Worm (Caenorhabditis elegans) whole organism, L1 larva: Measurements from ENCODE around the gene reps-1.

Experiments used
- C04F5.9 ChIP-seq: sonication (generic microtip); optimal IDR thresholded peaks from 2 replicates; lab custom pipeline; 2016; ENCODE audit warnings: missing genetic modification characterization, missing compliant biosample characterization
- Y116A8C.19 ChIP-seq: sonication (generic microtip); optimal IDR thresholded peaks from 2 replicates; lab custom pipeline; 2016; ENCODE audit warnings: missing compliant biosample characterization, missing genetic modification characterization, borderline replicate concordance
- aha-1 ChIP-seq: fragments of 150-350 bp; optimal IDR thresholded peaks from 2 replicates; lab custom pipeline; 2014; ENCODE audit warnings: missing biosample characterization, missing genetic modification characterization
- ama-1 ChIP-seq: fragments of 150-350 bp; optimal IDR thresholded peaks from 2 replicates; lab custom pipeline; 2014
- blmp-1 ChIP-seq: fragments of 150-350 bp; optimal IDR thresholded peaks from 2 replicates; lab custom pipeline; 2014; ENCODE audit warnings: missing biosample characterization, missing genetic modification characterization
- ceh-63 ChIP-seq: fragments of 200-800 bp; sonication (Bioruptor generic); optimal IDR thresholded peaks from 2 replicates; lab custom pipeline; 2018; ENCODE audit warnings: mild to moderate bottlenecking, missing genetic modification characterization, missing compliant biosample characterization
- ceh-90 ChIP-seq: sonication (generic microtip); optimal IDR thresholded peaks from 2 replicates; lab custom pipeline; 2016; ENCODE audit warnings: missing genetic modification characterization, missing compliant biosample characterization
- ces-1 ChIP-seq: fragments of 150-350 bp; optimal IDR thresholded peaks from 2 replicates; lab custom pipeline; 2014; ENCODE audit warnings: missing biosample characterization, missing genetic modification reagents, missing genetic modification characterization
- efl-1 ChIP-seq, 4 experiments: fragments of 150-350 bp; optimal IDR thresholded peaks in 3 of 4; peaks in 1 of 4; 1 replicate in 1 of 4; 2 replicates in 3 of 4; lab custom pipeline; 2014; ENCODE audit warnings: missing biosample characterization in 2 of 4, missing genetic modification characterization in 2 of 4, missing genetic modification reagents in 2 of 4
- egl-13 ChIP-seq: sonication (generic microtip); optimal IDR thresholded peaks from 2 replicates; lab custom pipeline; 2016; ENCODE audit warnings: missing genotype, missing genetic modification reagents, missing genetic modification characterization, missing compliant biosample characterization
- egl-27 ChIP-seq, 2 experiments: fragments of 150-350 bp in 1 of 2; sonication (generic microtip); optimal IDR thresholded peaks; 3 replicates each; lab custom pipeline; 2017 to 2018; ENCODE audit warnings: missing biosample characterization in 2 of 2, missing genetic modification characterization in 2 of 2, missing genetic modification reagents in 2 of 2
- elt-2 ChIP-seq: sonication (generic microtip); optimal IDR thresholded peaks from 2 replicates; lab custom pipeline; 2016; ENCODE audit warnings: missing genetic modification characterization, mild to moderate bottlenecking, inconsistent platforms, missing compliant biosample characterization, missing genetic modification reagents
- ets-5 ChIP-seq: fragments of 200-800 bp; sonication (Bioruptor generic); IDR thresholded peaks from 2 replicates; pipeline ENCODE4 v1.3.6; 2022; ENCODE audit warnings: missing genetic modification characterization, missing compliant biosample characterization
- fkh-10 ChIP-seq: sonication (generic microtip); optimal IDR thresholded peaks from 2 replicates; lab custom pipeline; 2017; ENCODE audit warnings: missing biosample characterization, missing genetic modification reagents, missing genetic modification characterization
- hlh-17 ChIP-seq: fragments of 200-800 bp; sonication (Bioruptor generic); optimal IDR thresholded peaks from 2 replicates; lab custom pipeline; 2018; ENCODE audit warnings: missing genetic modification characterization, mild to moderate bottlenecking, missing compliant biosample characterization, moderate library complexity, borderline replicate concordance
- hlh-4 ChIP-seq: sonication (generic microtip); optimal IDR thresholded peaks from 2 replicates; lab custom pipeline; 2016; ENCODE audit warnings: mild to moderate bottlenecking, missing genetic modification characterization, missing compliant biosample characterization
- hpl-2 ChIP-seq: fragments of 150-350 bp; optimal IDR thresholded peaks from 2 replicates; lab custom pipeline; 2014; ENCODE audit warnings: missing biosample characterization, missing genetic modification reagents, missing genetic modification characterization
- irx-1 ChIP-seq: sonication (generic microtip); optimal IDR thresholded peaks from 2 replicates; lab custom pipeline; 2016; ENCODE audit warnings: missing genetic modification characterization, missing compliant biosample characterization
- jun-1 ChIP-seq: fragments of 150-350 bp; optimal IDR thresholded peaks from 2 replicates; lab custom pipeline; 2014; ENCODE audit warnings: missing biosample characterization, missing genetic modification reagents, missing genetic modification characterization
- lin-13 ChIP-seq: fragments of 150-350 bp; optimal IDR thresholded peaks from 2 replicates; lab custom pipeline; 2014; ENCODE audit warnings: missing biosample characterization, missing genetic modification reagents, missing genetic modification characterization
- lin-35 ChIP-seq, 2 experiments: fragments of 150-350 bp; optimal IDR thresholded peaks; 2 replicates each; lab custom pipeline; 2014; ENCODE audit warnings: missing biosample characterization in 2 of 2, missing genetic modification characterization in 2 of 2, missing genetic modification reagents in 2 of 2
- lin-39 ChIP-seq: fragments of 150-350 bp; optimal IDR thresholded peaks from 2 replicates; lab custom pipeline; 2014; ENCODE audit warnings: missing biosample characterization, missing genetic modification reagents, missing genetic modification characterization
- lir-3 ChIP-seq: sonication (generic microtip); optimal IDR thresholded peaks from 2 replicates; lab custom pipeline; 2016; ENCODE audit warnings: mild to moderate bottlenecking, missing genetic modification characterization, moderate library complexity, missing compliant biosample characterization; ENCODE audit not compliant: poor library complexity
- mef-2 ChIP-seq: fragments of 150-350 bp; optimal IDR thresholded peaks from 2 replicates; lab custom pipeline; 2014; ENCODE audit warnings: missing biosample characterization, missing genetic modification characterization
- nhr-12 ChIP-seq: sonication (generic microtip); optimal IDR thresholded peaks from 2 replicates; lab custom pipeline; 2017; ENCODE audit warnings: missing biosample characterization, missing genetic modification characterization
- nhr-19 ChIP-seq: fragments of 200-800 bp; sonication (Bioruptor generic); conservative IDR thresholded peaks from 2 replicates; pipeline ENCODE4 v1.3.6; 2022; ENCODE audit warnings: missing genetic modification characterization, missing compliant biosample characterization
- nhr-20 ChIP-seq: sonication (generic microtip); optimal IDR thresholded peaks from 2 replicates; lab custom pipeline; 2016; ENCODE audit warnings: mild to moderate bottlenecking, missing genetic modification characterization, missing compliant biosample characterization
- nhr-237 ChIP-seq: fragments of 150-350 bp; optimal IDR thresholded peaks from 2 replicates; lab custom pipeline; 2014; ENCODE audit warnings: missing biosample characterization, missing genetic modification characterization
- nhr-28 ChIP-seq: fragments of 150-350 bp; optimal IDR thresholded peaks from 2 replicates; lab custom pipeline; 2014; ENCODE audit warnings: missing biosample characterization, missing genetic modification characterization
- nhr-71 ChIP-seq: sonication (generic microtip); optimal IDR thresholded peaks from 2 replicates; lab custom pipeline; 2016; ENCODE audit warnings: mild to moderate bottlenecking, missing genetic modification characterization, moderate library complexity, missing compliant biosample characterization
- nhr-90 ChIP-seq: sonication (generic microtip); optimal IDR thresholded peaks from 2 replicates; lab custom pipeline; 2016; ENCODE audit warnings: mild to moderate bottlenecking, missing genetic modification characterization, missing compliant biosample characterization; ENCODE audit not compliant: poor library complexity
- pax-3 ChIP-seq: fragments of 200-800 bp; sonication (Bioruptor generic); optimal IDR thresholded peaks from 2 replicates; lab custom pipeline; 2018; ENCODE audit warnings: mild to moderate bottlenecking, missing genetic modification characterization, moderate library complexity, missing compliant biosample characterization
- pqm-1 ChIP-seq: sonication (generic microtip); optimal IDR thresholded peaks from 3 replicates; lab custom pipeline; 2017; ENCODE audit warnings: missing biosample characterization, missing genetic modification characterization
- snpc-4 ChIP-seq: fragments of 150-350 bp; optimal IDR thresholded peaks from 2 replicates; lab custom pipeline; 2014; ENCODE audit warnings: missing biosample characterization, missing genetic modification characterization
- snu-23 ChIP-seq: sonication (generic microtip); optimal IDR thresholded peaks from 2 replicates; lab custom pipeline; 2016; ENCODE audit warnings: missing genetic modification characterization, missing compliant biosample characterization
- sox-4 ChIP-seq: sonication (generic microtip); optimal IDR thresholded peaks from 2 replicates; lab custom pipeline; 2016; ENCODE audit warnings: missing genetic modification characterization, missing compliant biosample characterization
- sptf-1 ChIP-seq: fragments of 150-350 bp; optimal IDR thresholded peaks from 2 replicates; lab custom pipeline; 2014; ENCODE audit warnings: missing biosample characterization, missing genetic modification characterization
- swsn-7 ChIP-seq: sonication (generic microtip); optimal IDR thresholded peaks from 2 replicates; lab custom pipeline; 2016; ENCODE audit warnings: missing genetic modification characterization, missing compliant biosample characterization
- tlp-1 ChIP-seq: fragments of 150-350 bp; optimal IDR thresholded peaks from 2 replicates; lab custom pipeline; 2014; ENCODE audit warnings: missing biosample characterization, missing genetic modification characterization
- unc-130 ChIP-seq: fragments of 150-350 bp; optimal IDR thresholded peaks from 2 replicates; lab custom pipeline; 2017; ENCODE audit warnings: missing biosample characterization, missing genetic modification characterization, inconsistent platforms
- unc-98 ChIP-seq: fragments of 200-800 bp; sonication (Bioruptor generic); IDR thresholded peaks from 2 replicates; pipeline ENCODE4 v1.3.6; 2022; ENCODE audit warnings: missing genetic modification characterization, missing compliant biosample characterization
- xbp-1 ChIP-seq: sonication (generic microtip); optimal IDR thresholded peaks from 2 replicates; lab custom pipeline; 2016; ENCODE audit warnings: missing genetic modification characterization, missing compliant biosample characterization
- zip-4 ChIP-seq: fragments of 200-800 bp; sonication (Bioruptor generic); optimal IDR thresholded peaks from 2 replicates; lab custom pipeline; 2018; ENCODE audit warnings: mild to moderate bottlenecking, missing genetic modification characterization, moderate library complexity, missing compliant biosample characterization
- ztf-4 ChIP-seq: fragments of 150-350 bp; optimal IDR thresholded peaks from 2 replicates; lab custom pipeline; 2014; ENCODE audit warnings: missing biosample characterization, missing genetic modification characterization

The reps-1 gene

DNA sequence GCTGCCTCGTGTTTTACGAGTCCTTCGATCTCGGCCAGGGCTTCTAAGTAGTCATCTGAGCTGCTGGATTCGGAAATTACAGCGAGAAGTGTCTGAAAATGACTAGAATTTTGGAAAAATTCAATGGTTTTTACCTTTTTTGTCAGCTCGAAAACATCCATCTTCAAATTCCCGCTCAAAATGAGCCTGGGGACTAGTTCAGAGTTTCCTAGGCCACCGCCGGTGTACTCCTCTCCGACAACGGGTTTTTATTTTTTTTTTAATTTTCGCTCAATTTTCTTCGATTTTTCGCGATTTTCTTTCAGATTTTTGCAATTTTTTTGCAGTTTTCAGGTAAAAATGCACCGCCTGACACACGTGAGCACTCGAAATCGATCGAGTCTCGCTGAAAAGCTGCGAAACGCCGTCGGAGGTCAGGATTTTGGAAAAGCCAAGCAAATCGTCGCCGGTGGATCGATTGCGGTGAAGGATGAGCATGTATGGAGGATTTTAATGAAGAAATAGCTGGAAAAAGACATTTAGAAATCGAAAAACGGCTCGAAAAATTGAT, 9.2 kb downstream of the reps-1 start, which contains the start of the genes mrps-35 and sws-1 (continued):
- TF ChIP-seq snu-23 (GFP tag; lab: Kevin White, UChicago) (peak; percentile 85), nhr-20 (tag; lab: Kevin White, UChicago) (peak; percentile 79), blmp-1 (peak; percentile 43), nhr-237 (tag; lab: Kevin White, UChicago) (no peak), nhr-19 (peak; percentile 92), sox-4 (tag; lab: Kevin White, UChicago) (peak; percentile 87), ces-1 (GFP tag; lab: Kevin White, UChicago) (no peak), lir-3 (peak; percentile 94), nhr-90 (tag; lab: Kevin White, UChicago) (peak; percentile 91), snpc-4 (tag; lab: Kevin White, UChicago) (peak; percentile 60), egl-27 (tag; optimal IDR thresholded peaks at IDR 0.05; lab: Kevin White, UChicago) (no peak), ceh-90 (tag; lab: Kevin White, UChicago) (peak; percentile 98), hpl-2 (no peak), egl-13 (tag; lab: Kevin White, UChicago) (peak; percentile 81), ztf-4 (tag; lab: Kevin White, UChicago) (no peak), Y116A8C.19 (tag; lab: Kevin White, UChicago) (peak; percentile 70), nhr-12 (tag; lab: Kevin White, UChicago) (no peak), aha-1 (tag; lab: Kevin White, UChicago) (no peak), unc-130 (tag; lab: Kevin White, UChicago) (no peak), pax-3 (tag; lab: Kevin White, UChicago) (peak; percentile 92), ama-1 (lab: Kevin White, UChicago) (no peak), sptf-1 (tag; lab: Kevin White, UChicago) (no peak), nhr-71 (peak; percentile 89), unc-98 (GFP tag; lab: Robert Waterston, UW) (peak; percentile 89), tlp-1 (tag; lab: Kevin White, UChicago) (no peak), xbp-1 (tag; lab: Kevin White, UChicago) (peak; percentile 82), ets-5 (GFP tag; lab: Robert Waterston, UW) (no peak), zip-4 (GFP tag; lab: Kevin White, UChicago) (no peak), swsn-7 (peak; percentile 83), hlh-17 (no peak), pqm-1 (no peak), elt-2 (peak; percentile 59), fkh-10 (no peak), nhr-28 (no peak), jun-1 (tag; lab: Kevin White, UChicago) (peak; percentile 3), hlh-4 (tag; lab: Kevin White, UChicago) (peak; percentile 56), mef-2 (tag; lab: Kevin White, UChicago) (no peak), C04F5.9 (tag; lab: Kevin White, UChicago) (peak; percentile 78), lin-39 (tag; lab: Kevin White, UChicago) (peak; percentile 26), irx-1 (tag; lab: Kevin White, UChicago) (peak; percentile 95), lin-13 (peak; percentile 69), ceh-63 (GFP tag; lab: Kevin White, UChicago) (no peak)

DNA sequence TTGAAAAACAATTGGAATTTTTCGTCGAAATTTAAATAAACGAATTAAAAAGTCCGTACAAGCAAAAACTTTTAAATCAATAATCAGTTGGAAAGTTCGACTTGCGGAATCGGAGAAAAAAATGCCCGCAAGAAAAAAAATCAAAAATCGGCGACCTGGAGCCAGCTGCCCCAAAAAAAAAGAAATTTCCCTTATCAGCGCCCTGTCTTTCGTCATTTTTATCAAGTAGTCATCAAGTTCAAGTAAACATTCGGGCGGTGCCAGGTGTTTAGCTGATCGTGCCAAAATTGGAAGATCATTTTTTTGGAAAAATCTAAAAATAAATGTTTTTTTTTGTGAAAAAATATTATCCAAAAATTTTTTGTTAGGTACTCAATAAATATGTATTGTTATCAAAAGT, 12.0 kb downstream of the reps-1 start:
- TF ChIP-seq hlh-17: no peak
- TF ChIP-seq elt-2: peak; percentile 32
- TF ChIP-seq efl-1 (optimal IDR thresholded peaks at IDR 0.05; lab: Kevin White, UChicago): no peak
- peak in 1 of 2 experiments; percentile 68 for TF ChIP-seq efl-1 (GFP tag; optimal IDR thresholded peaks at IDR 0.05 in 1 of 2; lab: Kevin White, UChicago)
- no peak for TF ChIP-seq egl-27 (tag; optimal IDR thresholded peaks at IDR 0.05; lab: Kevin White, UChicago)
- no peak for TF ChIP-seq lin-35 (GFP tag; optimal IDR thresholded peaks at IDR 0.05; lab: Kevin White, UChicago)
- TF ChIP-seq pax-3 (tag; lab: Kevin White, UChicago): no peak
